Fruit fly (Drosophila melanogaster) whole organism, embryonic: ENCODE data around the gene Cp18.

ENCODE experiments used
- CG10267 ChIP-seq: fragments of 200-800 bp; sonication (Bioruptor generic); optimal IDR thresholded peaks from 2 replicates; lab custom pipeline; 2018; ENCODE audit warnings: missing biosample characterization, mild to moderate bottlenecking, missing genetic modification characterization, moderate library complexity
- CG11247 ChIP-seq: fragments of 200-800 bp; sonication (Bioruptor generic); IDR thresholded peaks from 2 replicates; pipeline ENCODE4 v1.3.6; 2022; ENCODE audit warnings: missing biosample characterization, missing genetic modification characterization
- CG11398 ChIP-seq: fragments of 200-800 bp; sonication (Bioruptor generic); optimal IDR thresholded peaks from 2 replicates; lab custom pipeline; 2016; ENCODE audit warnings: missing biosample characterization, missing genetic modification characterization
- CG11504 ChIP-seq: fragments of 200-800 bp; sonication (Bioruptor generic); optimal IDR thresholded peaks from 3 replicates; lab custom pipeline; 2019; ENCODE audit warnings: missing biosample characterization, mild to moderate bottlenecking, missing genetic modification characterization, moderate library complexity
- CG11723 ChIP-seq: fragments of 200-800 bp; sonication (Bioruptor generic); optimal IDR thresholded peaks from 2 replicates; lab custom pipeline; 2017; ENCODE audit warnings: missing biosample characterization, mild to moderate bottlenecking, missing genetic modification characterization
- CG12071 ChIP-seq: fragments of 200-800 bp; sonication (Bioruptor generic); optimal IDR thresholded peaks from 3 replicates; lab custom pipeline; 2018; ENCODE audit warnings: missing biosample characterization, mild to moderate bottlenecking, missing genetic modification characterization
- CG14710 ChIP-seq: fragments of 200-800 bp; sonication (Bioruptor generic); optimal IDR thresholded peaks from 3 replicates; lab custom pipeline; 2019; ENCODE audit warnings: missing biosample characterization, mild to moderate bottlenecking, missing genetic modification characterization, moderate library complexity
- CG14860 ChIP-seq: fragments of 200-800 bp; sonication (Bioruptor generic); IDR thresholded peaks from 3 replicates; pipeline ENCODE4 v1.3.6; 2022; ENCODE audit warnings: missing biosample characterization, missing genetic modification characterization; ENCODE audit not compliant: partially characterized antibody
- CG16779 ChIP-seq: fragments of 200-800 bp; sonication (Bioruptor generic); IDR thresholded peaks from 2 replicates; pipeline ENCODE4 v1.3.6; 2022; ENCODE audit warnings: missing biosample characterization, missing genetic modification characterization
- CG16815 ChIP-seq: fragments of 200-800 bp; sonication (Bioruptor generic); optimal IDR thresholded peaks from 3 replicates; lab custom pipeline; 2017; ENCODE audit warnings: missing biosample characterization, mild to moderate bottlenecking, missing genetic modification characterization
- CG17361 ChIP-seq: fragments of 200-800 bp; sonication (Bioruptor generic); IDR thresholded peaks from 3 replicates; pipeline ENCODE4 v1.3.6; 2022; ENCODE audit warnings: missing biosample characterization, missing genetic modification characterization
- CG17568 ChIP-seq: fragments of 200-800 bp; sonication (Bioruptor generic); optimal IDR thresholded peaks from 2 replicates; lab custom pipeline; 2018; ENCODE audit warnings: missing biosample characterization, mild to moderate bottlenecking, missing genetic modification characterization, moderate library complexity
- CG2199 ChIP-seq: fragments of 200-800 bp; sonication (Bioruptor generic); IDR thresholded peaks from 3 replicates; pipeline ENCODE4 v1.3.6; 2022; ENCODE audit warnings: missing biosample characterization, missing genetic modification characterization
- CG30403 ChIP-seq: fragments of 200-800 bp; sonication (Bioruptor generic); optimal IDR thresholded peaks from 3 replicates; lab custom pipeline; 2016; ENCODE audit warnings: missing biosample characterization, missing genetic modification characterization
- CG31441 ChIP-seq: fragments of 200-800 bp; sonication (Bioruptor generic); IDR thresholded peaks from 2 replicates; pipeline ENCODE4 v1.3.6; 2022; ENCODE audit warnings: missing biosample characterization, missing genetic modification characterization
- CG4328 ChIP-seq: fragments of 200-800 bp; sonication (Bioruptor generic); optimal IDR thresholded peaks from 3 replicates; lab custom pipeline; 2017; ENCODE audit warnings: missing biosample characterization, missing genetic modification reagents, missing genetic modification characterization
- CG7928 ChIP-seq: fragments of 200-800 bp; sonication (Bioruptor generic); optimal IDR thresholded peaks from 2 replicates; lab custom pipeline; 2017; ENCODE audit warnings: missing biosample characterization, mild to moderate bottlenecking, missing genetic modification characterization
- Dll ChIP-seq: fragments of 200-800 bp; sonication (Bioruptor generic); IDR thresholded peaks from 4 replicates; pipeline ENCODE4 v1.3.6; 2022; ENCODE audit warnings: missing biosample characterization, missing genetic modification characterization; ENCODE audit not compliant: partially characterized antibody
- Dp ChIP-seq: fragments of 200-800 bp; sonication (Bioruptor generic); optimal IDR thresholded peaks from 2 replicates; lab custom pipeline; 2018; ENCODE audit warnings: missing biosample characterization, mild to moderate bottlenecking, missing genetic modification characterization, moderate library complexity
- H2.0 ChIP-seq: fragments of 200-800 bp; sonication (Bioruptor generic); IDR thresholded peaks from 2 replicates; pipeline ENCODE4 v1.3.6; 2022; ENCODE audit warnings: missing biosample characterization, missing genetic modification characterization
- HHEX ChIP-seq: fragments of 200-800 bp; sonication (Bioruptor generic); optimal IDR thresholded peaks from 3 replicates; lab custom pipeline; 2017; ENCODE audit warnings: missing biosample characterization, mild to moderate bottlenecking, missing genetic modification characterization, missing genetic modification reagents
- Med ChIP-seq: fragments of 200-800 bp; sonication (Bioruptor generic); peaks from one replicate; lab custom pipeline; 2016; ENCODE audit warnings: missing biosample characterization, missing genetic modification characterization, mild to moderate bottlenecking, inconsistent platforms, moderate library complexity
- NC2α ChIP-seq: fragments of 200-800 bp; sonication (Bioruptor generic); optimal IDR thresholded peaks from 2 replicates; lab custom pipeline; 2016; ENCODE audit warnings: missing biosample characterization, missing genetic modification characterization
- Optix ChIP-seq: fragments of 200-800 bp; sonication (Bioruptor generic); IDR thresholded peaks from 3 replicates; pipeline ENCODE4 v1.3.6; 2022; ENCODE audit warnings: missing biosample characterization, missing genetic modification characterization
- Pdp1 ChIP-seq, 2 experiments: fragments of 200-800 bp; sonication (Bioruptor generic); optimal IDR thresholded peaks; 3 replicates each; lab custom pipeline; 2016; ENCODE audit warnings: missing biosample characterization in 2 of 2, missing genetic modification characterization in 2 of 2, mild to moderate bottlenecking in 1 of 2, moderate library complexity in 1 of 2
- Poxn ChIP-seq: fragments of 200-800 bp; sonication (Bioruptor generic); IDR thresholded peaks from 2 replicates; pipeline ENCODE4 v1.3.6; 2022; ENCODE audit warnings: missing biosample characterization, missing genetic modification characterization
- Usf ChIP-seq: fragments of 200-800 bp; sonication (Bioruptor generic); optimal IDR thresholded peaks from 2 replicates; lab custom pipeline; 2017; ENCODE audit warnings: missing genotype, missing biosample characterization, missing genetic modification characterization
- abd-A ChIP-seq: fragments of 200-800 bp; sonication (Bioruptor generic); optimal IDR thresholded peaks from 3 replicates; lab custom pipeline; 2019; ENCODE audit warnings: missing biosample characterization, mild to moderate bottlenecking, missing genetic modification characterization, moderate library complexity
- ap ChIP-seq: fragments of 200-800 bp; sonication (Bioruptor generic); IDR thresholded peaks from 2 replicates; pipeline ENCODE4 v1.3.6; 2022; ENCODE audit warnings: missing biosample characterization, missing genetic modification characterization
- dmrt99B ChIP-seq: fragments of 200-800 bp; sonication (Bioruptor generic); optimal IDR thresholded peaks from 2 replicates; lab custom pipeline; 2018; ENCODE audit warnings: missing biosample characterization, mild to moderate bottlenecking, missing genetic modification characterization, moderate library complexity
- dysf ChIP-seq: fragments of 200-800 bp; sonication (Bioruptor generic); IDR thresholded peaks from 3 replicates; pipeline ENCODE4 v1.3.6; 2022; ENCODE audit warnings: missing biosample characterization, missing genetic modification characterization
- exex ChIP-seq: fragments of 200-800 bp; sonication (Bioruptor generic); optimal IDR thresholded peaks from 4 replicates; lab custom pipeline; 2018; ENCODE audit warnings: missing biosample characterization, mild to moderate bottlenecking, missing genetic modification characterization, moderate library complexity
- eyg ChIP-seq: fragments of 200-800 bp; sonication (Bioruptor generic); optimal IDR thresholded peaks from 3 replicates; lab custom pipeline; 2016; ENCODE audit warnings: missing biosample characterization, missing genetic modification characterization
- hkb ChIP-seq, 2 experiments: fragments of 200-800 bp in 1 of 2; fragments of >200 bp in 1 of 2; sonication (Bioruptor generic) in 1 of 2; IDR thresholded peaks in 1 of 2; optimal IDR thresholded peaks in 1 of 2; 2 replicates each; pipeline versions ENCODE4 v1.3.6 to Lab custom; 2017 to 2022; ENCODE audit warnings: missing biosample characterization in 1 of 2, missing genetic modification characterization in 1 of 2
- kah ChIP-seq: fragments of 200-800 bp; sonication (Bioruptor generic); optimal IDR thresholded peaks from 2 replicates; lab custom pipeline; 2018; ENCODE audit warnings: missing biosample characterization, mild to moderate bottlenecking, missing genetic modification characterization
- luna ChIP-seq: fragments of 200-800 bp; sonication (Bioruptor generic); optimal IDR thresholded peaks from 2 replicates; lab custom pipeline; 2016; ENCODE audit warnings: missing biosample characterization, missing genetic modification characterization
- maf-S ChIP-seq: fragments of 200-800 bp; sonication (Bioruptor generic); optimal IDR thresholded peaks from 2 replicates; lab custom pipeline; 2016; ENCODE audit warnings: missing biosample characterization, missing genetic modification characterization
- nom ChIP-seq: fragments of 200-800 bp; sonication (Bioruptor generic); optimal IDR thresholded peaks from 2 replicates; lab custom pipeline; 2017; ENCODE audit warnings: missing biosample characterization, missing genetic modification characterization, mild to moderate bottlenecking, moderate library complexity, missing genetic modification reagents
- pzg ChIP-seq: fragments of 200-800 bp; sonication (Bioruptor generic); optimal IDR thresholded peaks from 3 replicates; lab custom pipeline; 2018; ENCODE audit warnings: missing biosample characterization, mild to moderate bottlenecking, missing genetic modification characterization, moderate library complexity
- ranshi ChIP-seq: fragments of 200-800 bp; sonication (Bioruptor generic); IDR thresholded peaks from 2 replicates; pipeline ENCODE4 v1.3.6; 2022; ENCODE audit warnings: missing biosample characterization, missing genetic modification characterization
- rib ChIP-seq: fragments of 200-800 bp; sonication (Bioruptor generic); IDR thresholded peaks from 2 replicates; pipeline ENCODE4 v1.3.6; 2022; ENCODE audit warnings: missing biosample characterization, missing genetic modification characterization
- row ChIP-seq: fragments of 200-800 bp; sonication (Bioruptor generic); IDR thresholded peaks from 3 replicates; pipeline ENCODE4 v1.3.6; 2022; ENCODE audit warnings: missing biosample characterization, missing genetic modification characterization
- run ChIP-seq: fragments of 200-800 bp; sonication (Bioruptor generic); optimal IDR thresholded peaks from 3 replicates; lab custom pipeline; 2018; ENCODE audit warnings: missing biosample characterization, mild to moderate bottlenecking, missing genetic modification characterization
- scrt ChIP-seq: fragments of 200-800 bp; sonication (Bioruptor generic); optimal IDR thresholded peaks from 2 replicates; lab custom pipeline; 2018; ENCODE audit warnings: missing biosample characterization, mild to moderate bottlenecking, missing genetic modification characterization, moderate library complexity
- sens ChIP-seq: fragments of 200-800 bp; sonication (Bioruptor generic); peaks from one replicate; lab custom pipeline; 2016; ENCODE audit warnings: missing biosample characterization, missing genetic modification characterization
- shn ChIP-seq: fragments of 200-800 bp; sonication (Bioruptor generic); optimal IDR thresholded peaks from 3 replicates; lab custom pipeline; 2016; ENCODE audit warnings: missing biosample characterization, missing genetic modification characterization
- twi ChIP-seq: fragments of 200-800 bp; optimal IDR thresholded peaks from 2 replicates; lab custom pipeline; 2019; ENCODE audit warnings: missing biosample characterization, mild to moderate bottlenecking, missing genetic modification characterization, moderate library complexity
- wdn ChIP-seq: fragments of 200-800 bp; sonication (Bioruptor generic); IDR thresholded peaks from 2 replicates; pipeline ENCODE4 v1.3.6; 2022; ENCODE audit warnings: missing biosample characterization, missing genetic modification characterization

The Cp18 gene

dm6 chr3L:8749676-8750654 is 23.4 kb downstream of the Cp18 start, which contains the start of gene CG13306 (continued):
- peak; percentile 24 for TF ChIP-seq kah (GFP tag; lab: Kevin White, UChicago)
- TF ChIP-seq nom, result no peak
- TF ChIP-seq CG7928, result no peak
- TF ChIP-seq sens (GFP tag; lab: Kevin White, UChicago), result peak; percentile 50
- no peak for TF ChIP-seq CG11723 (GFP tag; lab: Kevin White, UChicago)
- TF ChIP-seq maf-S, result no peak
- peak; percentile 56 for TF ChIP-seq row
- no peak for TF ChIP-seq Dp (GFP tag; lab: Kevin White, UChicago)
- TF ChIP-seq CG17568 (GFP tag; lab: Kevin White, UChicago), result no peak
- TF ChIP-seq abd-A (tag; lab: Kevin White, UChicago), result peak; percentile 5
- TF ChIP-seq ranshi, result no peak
- TF ChIP-seq CG30403, result no peak
- TF ChIP-seq CG14860 (GFP tag; lab: Robert Waterston, UW), result no peak
- no peak for TF ChIP-seq CG16815 (GFP tag; lab: Kevin White, UChicago)
- peak; percentile 42; the same call in 1 of the 2 replicates for TF ChIP-seq H2.0 (GFP tag; lab: Robert Waterston, UW)
- no peak for TF ChIP-seq CG17361
- no peak for TF ChIP-seq ap (GFP tag; lab: Robert Waterston, UW)
- no peak for TF ChIP-seq HHEX (GFP tag; lab: Kevin White, UChicago)
- TF ChIP-seq Med, result peak; percentile 43
- no peak for TF ChIP-seq eyg
- no peak for TF ChIP-seq Dll (GFP tag; lab: Robert Waterston, UW)
- TF ChIP-seq Usf (GFP tag; lab: Kevin White, UChicago), result no peak
- no peak for TF ChIP-seq shn (GFP tag; lab: Kevin White, UChicago)
- no peak for TF ChIP-seq twi (tag; lab: Kevin White, UChicago)
- TF ChIP-seq CG12071, result no peak
- no peak for TF ChIP-seq hkb (optimal IDR thresholded peaks at IDR 0.05; lab: Kevin White, UChicago)
- TF ChIP-seq hkb (GFP tag; IDR thresholded peaks at IDR 0.05; lab: Robert Waterston, UW), result peak; percentile 39; the same call in 1 of the 2 replicates
- TF ChIP-seq Poxn, result no peak
- TF ChIP-seq pzg (GFP tag; lab: Kevin White, UChicago), result no peak
- 0 out of 2 replicates have a peak, but pooled peaks have one; percentile 6 for TF ChIP-seq CG11247
- peak; percentile 18 for TF ChIP-seq run (tag; lab: Kevin White, UChicago)
- no peak for TF ChIP-seq CG11398
- no peak for TF ChIP-seq CG16779
- TF ChIP-seq Pdp1 (GFP tag; optimal IDR thresholded peaks at IDR 0.05; lab: Kevin White, UChicago), result peak in 1 of 2 experiments; percentile 61
- TF ChIP-seq CG4328 (GFP tag; lab: Kevin White, UChicago), result peak; percentile 24
- peak; percentile 40; the same call in 1 of the 3 replicates for TF ChIP-seq dysf (GFP tag; lab: Robert Waterston, UW)
- no peak for TF ChIP-seq scrt (GFP tag; lab: Kevin White, UChicago)
- no peak for TF ChIP-seq Optix (GFP tag; lab: Robert Waterston, UW)
- TF ChIP-seq CG14710 (tag; lab: Kevin White, UChicago), result no peak
- peak; percentile 1 for TF ChIP-seq CG11504 (tag; lab: Kevin White, UChicago)
- TF ChIP-seq rib (GFP tag; lab: Robert Waterston, UW), result no peak
- no peak for TF ChIP-seq wdn
- no peak for TF ChIP-seq CG31441 (GFP tag; lab: Robert Waterston, UW)
- TF ChIP-seq CG10267 (tag; lab: Kevin White, UChicago), result no peak
- TF ChIP-seq luna (GFP tag; lab: Kevin White, UChicago), result no peak
- TF ChIP-seq CG2199 (GFP tag; lab: Robert Waterston, UW), result 0 out of 3 replicates have a peak, but pooled peaks have one; percentile 19
- peak; percentile 42 for TF ChIP-seq dmrt99B (tag; lab: Kevin White, UChicago)
- TF ChIP-seq exex (tag; lab: Kevin White, UChicago), result no peak
- no peak for TF ChIP-seq NC2α
